Fruit fly (Drosophila melanogaster) whole organism, embryonic: ENCODE measurements around the gene Dpp10.

Source experiments
- Awh ChIP-seq: fragments of 200-800 bp; sonication (Bioruptor generic); IDR thresholded peaks from 2 replicates; pipeline ENCODE4, ENCODE4 v1.3.6; 2022; ENCODE audit warnings: missing biosample characterization, missing genetic modification characterization
- CG10565 ChIP-seq: fragments of 200-800 bp; sonication (Bioruptor generic); optimal IDR thresholded peaks from 3 replicates; lab custom pipeline; 2016; ENCODE audit warnings: missing biosample characterization, mild to moderate bottlenecking, missing genetic modification characterization
- CG12942 ChIP-seq: fragments of 200-800 bp; sonication (Bioruptor generic); optimal IDR thresholded peaks from 3 replicates; lab custom pipeline; 2016; ENCODE audit warnings: missing biosample characterization, missing genetic modification characterization
- CG13123 ChIP-seq: fragments of 200-800 bp; sonication (Bioruptor generic); optimal IDR thresholded peaks from 2 replicates; lab custom pipeline; 2016; ENCODE audit warnings: missing biosample characterization, missing genetic modification characterization
- CG14860 ChIP-seq: fragments of 200-800 bp; sonication (Bioruptor generic); IDR thresholded peaks from 3 replicates; pipeline ENCODE4 v1.3.6; 2022; ENCODE audit warnings: missing biosample characterization, missing genetic modification characterization; ENCODE audit not compliant: partially characterized antibody
- CG15514 ChIP-seq: fragments of 200-800 bp; sonication (Bioruptor generic); optimal IDR thresholded peaks from 3 replicates; lab custom pipeline; 2017; ENCODE audit warnings: missing biosample characterization, missing genetic modification characterization, mild to moderate bottlenecking, moderate library complexity, missing genetic modification reagents
- CG18599 ChIP-seq: fragments of 200-800 bp; sonication (Bioruptor generic); optimal IDR thresholded peaks from 3 replicates; lab custom pipeline; 2017; ENCODE audit warnings: missing biosample characterization, missing genetic modification characterization, mild to moderate bottlenecking, moderate library complexity, missing genetic modification reagents
- CG2889 ChIP-seq: fragments of 200-800 bp; sonication (Bioruptor generic); IDR thresholded peaks from 3 replicates; pipeline ENCODE4 v1.3.6; 2022; ENCODE audit warnings: missing biosample characterization, missing genetic modification characterization
- CG4360 ChIP-seq: fragments of 200-800 bp; sonication (Bioruptor generic); IDR thresholded peaks from 2 replicates; pipeline ENCODE4 v1.3.6; 2022; ENCODE audit warnings: missing biosample characterization, missing genetic modification characterization
- CG5180 ChIP-seq: fragments of 200-800 bp; sonication (Bioruptor generic); optimal IDR thresholded peaks from 3 replicates; lab custom pipeline; 2017; ENCODE audit warnings: missing biosample characterization, missing genetic modification characterization, mild to moderate bottlenecking, moderate library complexity, missing genetic modification reagents
- CG6272 ChIP-seq: fragments of 200-800 bp; sonication (Bioruptor generic); IDR thresholded peaks from 2 replicates; pipeline ENCODE4 v1.3.6; 2022; ENCODE audit warnings: missing biosample characterization, missing genetic modification characterization
- CG8089 ChIP-seq: fragments of 200-800 bp; sonication (Bioruptor generic); optimal IDR thresholded peaks from 3 replicates; lab custom pipeline; 2016; ENCODE audit warnings: missing biosample characterization, missing genetic modification characterization
- Dbx ChIP-seq: fragments of 200-800 bp; sonication (Bioruptor generic); IDR thresholded peaks from 3 replicates; pipeline ENCODE4 v1.3.6; 2022; ENCODE audit warnings: missing biosample characterization, missing genetic modification characterization
- Doc2 ChIP-seq: fragments of 200-800 bp; sonication (Bioruptor generic); IDR thresholded peaks from 2 replicates; pipeline ENCODE4 v1.3.6; 2022; ENCODE audit warnings: missing biosample characterization, missing genetic modification characterization
- Eip74EF ChIP-seq, 2 experiments: fragments of 200-800 bp in 1 of 2; fragments of >200 bp in 1 of 2; sonication (Bioruptor generic) in 1 of 2; optimal IDR thresholded peaks; 2 replicates each; lab custom pipeline; 2017 to 2019; ENCODE audit warnings: missing biosample characterization in 2 of 2, missing genetic modification characterization in 2 of 2, mild to moderate bottlenecking in 1 of 2, moderate library complexity in 1 of 2
- HLHmδ ChIP-seq: fragments of 200-800 bp; sonication (Bioruptor generic); optimal IDR thresholded peaks from 2 replicates; lab custom pipeline; 2018; ENCODE audit warnings: missing biosample characterization, mild to moderate bottlenecking, missing genetic modification characterization, moderate library complexity
- Hmr ChIP-seq: fragments of 200-800 bp; sonication (Bioruptor generic); optimal IDR thresholded peaks from 3 replicates; lab custom pipeline; 2017; ENCODE audit warnings: mild to moderate bottlenecking, missing biosample characterization, missing genetic modification reagents, missing genetic modification characterization
- MESR4 ChIP-seq: fragments of 200-800 bp; sonication (Bioruptor generic); optimal IDR thresholded peaks from 2 replicates; lab custom pipeline; 2018; ENCODE audit warnings: missing biosample characterization, mild to moderate bottlenecking, missing genetic modification characterization, moderate library complexity
- Oaz ChIP-seq: fragments of 200-800 bp; sonication (Bioruptor generic); IDR thresholded peaks from 2 replicates; pipeline ENCODE4 v1.3.6; 2022; ENCODE audit warnings: missing biosample characterization, missing genetic modification characterization
- Oli ChIP-seq: fragments of 200-800 bp; sonication (Bioruptor generic); optimal IDR thresholded peaks from 2 replicates; lab custom pipeline; 2018; ENCODE audit warnings: missing biosample characterization, mild to moderate bottlenecking, missing genetic modification characterization, moderate library complexity
- Optix ChIP-seq: fragments of 200-800 bp; sonication (Bioruptor generic); IDR thresholded peaks from 3 replicates; pipeline ENCODE4 v1.3.6; 2022; ENCODE audit warnings: missing biosample characterization, missing genetic modification characterization
- Ptx1 ChIP-seq: fragments of 200-800 bp; sonication (Bioruptor generic); IDR thresholded peaks from 2 replicates; pipeline ENCODE4 v1.3.6; 2022; ENCODE audit warnings: missing biosample characterization, missing genetic modification characterization
- Rx ChIP-seq: fragments of 200-800 bp; sonication (Bioruptor generic); IDR thresholded peaks from 2 replicates; pipeline ENCODE4 v1.3.6; 2022; ENCODE audit warnings: missing biosample characterization, missing genetic modification characterization
- Stat92E ChIP-seq, 3 experiments: fragments of >200 bp in 2 of 3; fragments of 200-800 bp in 1 of 3; sonication (Bioruptor generic) in 1 of 3; optimal IDR thresholded peaks; 2 replicates each; lab custom pipeline; 2017 to 2019; ENCODE audit warnings: missing biosample characterization in 3 of 3, missing genetic modification characterization in 3 of 3, mild to moderate bottlenecking in 1 of 3, moderate library complexity in 1 of 3
- abd-A ChIP-seq: fragments of 200-800 bp; sonication (Bioruptor generic); optimal IDR thresholded peaks from 3 replicates; lab custom pipeline; 2019; ENCODE audit warnings: missing biosample characterization, mild to moderate bottlenecking, missing genetic modification characterization, moderate library complexity
- amos ChIP-seq: fragments of 200-800 bp; sonication (Bioruptor generic); IDR thresholded peaks from 2 replicates; pipeline ENCODE4 v1.3.6; 2022; ENCODE audit warnings: missing biosample characterization, missing genetic modification characterization; ENCODE audit not compliant: partially characterized antibody
- ato ChIP-seq: fragments of 200-800 bp; sonication (Bioruptor generic); IDR thresholded peaks from 2 replicates; pipeline ENCODE4 v1.3.6; 2022; ENCODE audit warnings: missing biosample characterization, missing genetic modification characterization; ENCODE audit not compliant: partially characterized antibody
- bcd ChIP-seq: fragments of 200-800 bp; sonication (Bioruptor generic); optimal IDR thresholded peaks from 2 replicates; lab custom pipeline; 2017; ENCODE audit warnings: missing biosample characterization, mild to moderate bottlenecking, missing genetic modification characterization
- cato ChIP-seq: fragments of 200-800 bp; sonication (Bioruptor generic); optimal IDR thresholded peaks from 2 replicates; lab custom pipeline; 2016; ENCODE audit warnings: missing biosample characterization, missing genetic modification characterization, borderline replicate concordance
- cwo ChIP-seq: fragments of 200-800 bp; sonication (Bioruptor generic); optimal IDR thresholded peaks from 3 replicates; lab custom pipeline; 2017; ENCODE audit warnings: missing biosample characterization, missing genetic modification characterization, mild to moderate bottlenecking, moderate library complexity, missing genetic modification reagents
- ems ChIP-seq: fragments of 200-800 bp; sonication (Bioruptor generic); optimal IDR thresholded peaks from 3 replicates; lab custom pipeline; 2016; ENCODE audit warnings: missing biosample characterization, missing genetic modification characterization
- fd3F ChIP-seq: fragments of 200-800 bp; sonication (Bioruptor generic); optimal IDR thresholded peaks from 2 replicates; lab custom pipeline; 2018; ENCODE audit warnings: missing biosample characterization, mild to moderate bottlenecking, missing genetic modification characterization, moderate library complexity
- gcm ChIP-seq: fragments of 200-800 bp; sonication (Bioruptor generic); optimal IDR thresholded peaks from 2 replicates; lab custom pipeline; 2019; ENCODE audit warnings: missing biosample characterization, mild to moderate bottlenecking, missing genetic modification characterization, moderate library complexity
- gem ChIP-seq: fragments of 200-800 bp; sonication (Bioruptor generic); optimal IDR thresholded peaks from 2 replicates; lab custom pipeline; 2019; ENCODE audit warnings: missing biosample characterization, mild to moderate bottlenecking, missing genetic modification characterization, moderate library complexity
- gfzf ChIP-seq: fragments of 200-800 bp; sonication (Bioruptor generic); optimal IDR thresholded peaks from 2 replicates; lab custom pipeline; 2016; ENCODE audit warnings: missing biosample characterization, mild to moderate bottlenecking, missing genetic modification characterization, moderate library complexity
- ham ChIP-seq: fragments of 200-800 bp; sonication (Bioruptor generic); IDR thresholded peaks from 2 replicates; pipeline ENCODE4 v1.3.6; 2022; ENCODE audit warnings: missing biosample characterization, missing genetic modification characterization
- nerfin-1 ChIP-seq: fragments of 200-800 bp; sonication (Bioruptor generic); optimal IDR thresholded peaks from 3 replicates; lab custom pipeline; 2019; ENCODE audit warnings: missing biosample characterization, mild to moderate bottlenecking, missing genetic modification characterization, moderate library complexity
- org-1 ChIP-seq: fragments of 200-800 bp; sonication (Bioruptor generic); optimal IDR thresholded peaks from 2 replicates; lab custom pipeline; 2017; ENCODE audit warnings: missing biosample characterization, missing genetic modification characterization
- peb ChIP-seq: fragments of 200-800 bp; sonication (Bioruptor generic); IDR thresholded peaks from 2 replicates; pipeline ENCODE4 v1.3.6; 2022; ENCODE audit warnings: missing biosample characterization, missing genetic modification characterization
- run ChIP-seq: fragments of 200-800 bp; sonication (Bioruptor generic); optimal IDR thresholded peaks from 3 replicates; lab custom pipeline; 2018; ENCODE audit warnings: missing biosample characterization, mild to moderate bottlenecking, missing genetic modification characterization
- sd ChIP-seq: fragments of 200-800 bp; sonication (Bioruptor generic); optimal IDR thresholded peaks from 3 replicates; lab custom pipeline; 2018; ENCODE audit warnings: missing biosample characterization, mild to moderate bottlenecking, missing genetic modification characterization, moderate library complexity
- sisA ChIP-seq: fragments of 200-800 bp; sonication (Bioruptor generic); IDR thresholded peaks from 2 replicates; pipeline ENCODE4 v1.3.6; 2022; ENCODE audit warnings: missing biosample characterization, missing genetic modification characterization
- sr ChIP-seq: fragments of 200-800 bp; sonication (Bioruptor generic); IDR thresholded peaks from 3 replicates; pipeline ENCODE4 v1.3.6; 2022; ENCODE audit warnings: missing biosample characterization, missing genetic modification characterization
- zen2 ChIP-seq: fragments of 200-800 bp; sonication (Bioruptor generic); IDR thresholded peaks from 3 replicates; pipeline ENCODE4 v1.3.6; 2022; ENCODE audit warnings: missing biosample characterization, missing genetic modification characterization; ENCODE audit not compliant: partially characterized antibody

Dpp10 gene

dm6 chr2L:6557429-6558384 is 43.2 kb downstream of the Dpp10 start, which contains the start of the genes IFT52 and COX5B (continued):
- peak; percentile 27; the same call in 1 of the 2 replicates for TF ChIP-seq peb
- peak; percentile 45 for TF ChIP-seq fd3F (GFP tag; lab: Kevin White, UChicago)
- TF ChIP-seq CG12942, result peak; percentile 46
- peak; percentile 73 for TF ChIP-seq sisA (GFP tag; lab: Robert Waterston, UW)
- TF ChIP-seq amos (GFP tag; lab: Robert Waterston, UW), result peak; percentile 60
- TF ChIP-seq Dbx (GFP tag; lab: Robert Waterston, UW), result peak; percentile 87
- peak; percentile 7; the same call in 1 of the 2 replicates for TF ChIP-seq Oaz
- TF ChIP-seq CG6272 (GFP tag; lab: Robert Waterston, UW), result peak; percentile 42; the same call in 1 of the 2 replicates
- TF ChIP-seq MESR4 (GFP tag; lab: Kevin White, UChicago), result peak; percentile 97
- TF ChIP-seq ato (GFP tag; lab: Robert Waterston, UW), result 0 out of 2 replicates have a peak, but pooled peaks have one; percentile 30
- TF ChIP-seq CG2889 (GFP tag; lab: Robert Waterston, UW), result no peak
- TF ChIP-seq ham (GFP tag; lab: Robert Waterston, UW), result no peak
- TF ChIP-seq CG14860 (GFP tag; lab: Robert Waterston, UW), result no peak
- TF ChIP-seq CG13123 (GFP tag; lab: Kevin White, UChicago), result peak; percentile 30
- no peak for TF ChIP-seq org-1 (GFP tag; lab: Kevin White, UChicago)
- TF ChIP-seq CG10565, result peak; percentile 10
- no peak for TF ChIP-seq Doc2
- TF ChIP-seq CG15514 (GFP tag; lab: Kevin White, UChicago), result peak; percentile 69
- TF ChIP-seq Ptx1 (GFP tag; lab: Robert Waterston, UW), result peak; percentile 59
- TF ChIP-seq ems (GFP tag; lab: Kevin White, UChicago), result peak; percentile 82
- no peak for TF ChIP-seq Optix (GFP tag; lab: Robert Waterston, UW)
- no peak for TF ChIP-seq Oli (tag; lab: Kevin White, UChicago)
- peak; percentile 69 for TF ChIP-seq bcd
- TF ChIP-seq CG5180 (GFP tag; lab: Kevin White, UChicago), result no peak
- peak; percentile 21 for TF ChIP-seq gem
- no peak for TF ChIP-seq Rx (GFP tag; lab: Robert Waterston, UW)

- no peak for TF ChIP-seq CG18599 (GFP tag; lab: Kevin White, UChicago)
- TF ChIP-seq gfzf (GFP tag; lab: Kevin White, UChicago), result no peak
- peak; percentile 32 for TF ChIP-seq HLHmδ (GFP tag; lab: Kevin White, UChicago)
- TF ChIP-seq nerfin-1 (tag; lab: Kevin White, UChicago), result no peak
- TF ChIP-seq gcm (GFP tag; lab: Kevin White, UChicago), result peak; percentile 80
- TF ChIP-seq Eip74EF (GFP tag; optimal IDR thresholded peaks at IDR 0.05; lab: Kevin White, UChicago), result no peak
- TF ChIP-seq cato (GFP tag; lab: Kevin White, UChicago), result no peak
- no peak for TF ChIP-seq ems (GFP tag; lab: Kevin White, UChicago)
- TF ChIP-seq cwo (GFP tag; lab: Kevin White, UChicago), result peak; percentile 25
- peak; percentile 55 for TF ChIP-seq sd (tag; lab: Kevin White, UChicago)
- peak in 1 of 3 experiments; percentile 84 for TF ChIP-seq Stat92E (GFP tag; optimal IDR thresholded peaks at IDR 0.05; lab: Kevin White, UChicago)
- TF ChIP-seq CG4360, result no peak
- peak; percentile 31; the same call in 1 of the 2 replicates for TF ChIP-seq Awh (GFP tag; lab: Robert Waterston, UW)
- TF ChIP-seq sr (GFP tag; lab: Robert Waterston, UW), result 0 out of 3 replicates have a peak, but pooled peaks have one; percentile 34
- TF ChIP-seq zen2, result peak; percentile 48; the same call in 1 of the 3 replicates
- TF ChIP-seq org-1 (GFP tag; lab: Kevin White, UChicago), result no peak
- TF ChIP-seq Hmr (GFP tag; lab: Kevin White, UChicago), result no peak
- no peak for TF ChIP-seq CG8089 (GFP tag; lab: Kevin White, UChicago)
- TF ChIP-seq abd-A (tag; lab: Kevin White, UChicago), result peak; percentile 58
- TF ChIP-seq run (tag; lab: Kevin White, UChicago), result no peak
Measured at dm6 chr2L:6553797-6554188, 47.1 kb downstream of the Dpp10 start.
